Fruit fly (Drosophila melanogaster) whole organism, embryonic: ENCODE data around the gene Osi2.
A peak's percentile ranks its signal among the peaks of the same experiment; 100 is the strongest.

Experiments
- Atf3 ChIP-seq: fragments of 200-800 bp; sonication (Bioruptor generic); optimal IDR thresholded peaks from 3 replicates; lab custom pipeline; 2016; ENCODE audit warnings: missing biosample characterization, missing genetic modification characterization
- BEAF-32 ChIP-seq: fragments of 200-800 bp; sonication (Bioruptor generic); optimal IDR thresholded peaks from 3 replicates; lab custom pipeline; 2017; ENCODE audit warnings: missing biosample characterization, missing genetic modification characterization, mild to moderate bottlenecking, moderate library complexity, missing genetic modification reagents
- Bteb2 ChIP-seq: fragments of 200-800 bp; sonication (Bioruptor generic); optimal IDR thresholded peaks from 2 replicates; lab custom pipeline; 2016; ENCODE audit warnings: missing biosample characterization, missing genetic modification characterization
- CG11093 ChIP-seq: fragments of 200-800 bp; sonication (Bioruptor generic); IDR thresholded peaks from 3 replicates; pipeline ENCODE4 v1.3.6; 2022; ENCODE audit warnings: missing biosample characterization, missing genetic modification characterization
- CG12071 ChIP-seq: fragments of 200-800 bp; sonication (Bioruptor generic); optimal IDR thresholded peaks from 3 replicates; lab custom pipeline; 2018; ENCODE audit warnings: missing biosample characterization, mild to moderate bottlenecking, missing genetic modification characterization
- CG12391 ChIP-seq: fragments of 200-800 bp; sonication (Bioruptor generic); optimal IDR thresholded peaks from 3 replicates; lab custom pipeline; 2018; ENCODE audit warnings: missing biosample characterization, mild to moderate bottlenecking, missing genetic modification characterization, moderate library complexity
- CG12744 ChIP-seq: fragments of 200-800 bp; sonication (Bioruptor generic); optimal IDR thresholded peaks from 2 replicates; lab custom pipeline; 2016; ENCODE audit warnings: missing biosample characterization, missing genetic modification characterization
- CG13424 ChIP-seq: fragments of 200-800 bp; sonication (Bioruptor generic); optimal IDR thresholded peaks from 2 replicates; lab custom pipeline; 2019; ENCODE audit warnings: missing biosample characterization, mild to moderate bottlenecking, missing genetic modification characterization, moderate library complexity
- CG13775 ChIP-seq: fragments of 200-800 bp; sonication (Bioruptor generic); optimal IDR thresholded peaks from 3 replicates; lab custom pipeline; 2017; ENCODE audit warnings: missing biosample characterization, mild to moderate bottlenecking, missing genetic modification characterization
- CG14014 ChIP-seq: fragments of 200-800 bp; sonication (Bioruptor generic); IDR thresholded peaks from 2 replicates; pipeline ENCODE4 v1.3.6; 2022; ENCODE audit warnings: missing biosample characterization, missing genetic modification characterization
- CG14667 ChIP-seq: fragments of 200-800 bp; sonication (Bioruptor generic); IDR thresholded peaks from 2 replicates; pipeline ENCODE4 v1.3.6; 2022; ENCODE audit warnings: missing biosample characterization, missing genetic modification characterization
- CG14860 ChIP-seq: fragments of 200-800 bp; sonication (Bioruptor generic); IDR thresholded peaks from 3 replicates; pipeline ENCODE4 v1.3.6; 2022; ENCODE audit warnings: missing biosample characterization, missing genetic modification characterization; ENCODE audit not compliant: partially characterized antibody
- CG15073 ChIP-seq: fragments of 200-800 bp; sonication (Bioruptor generic); optimal IDR thresholded peaks from 2 replicates; lab custom pipeline; 2016; ENCODE audit warnings: missing biosample characterization, missing genetic modification characterization
- CG1529 ChIP-seq: fragments of 200-800 bp; sonication (Bioruptor generic); optimal IDR thresholded peaks from 3 replicates; lab custom pipeline; 2018; ENCODE audit warnings: missing biosample characterization, missing genetic modification characterization
- CG16779 ChIP-seq: fragments of 200-800 bp; sonication (Bioruptor generic); IDR thresholded peaks from 2 replicates; pipeline ENCODE4 v1.3.6; 2022; ENCODE audit warnings: missing biosample characterization, missing genetic modification characterization
- CG16815 ChIP-seq: fragments of 200-800 bp; sonication (Bioruptor generic); optimal IDR thresholded peaks from 3 replicates; lab custom pipeline; 2017; ENCODE audit warnings: missing biosample characterization, mild to moderate bottlenecking, missing genetic modification characterization
- CG1792 ChIP-seq: fragments of 200-800 bp; sonication (Bioruptor generic); optimal IDR thresholded peaks from 2 replicates; lab custom pipeline; 2016; ENCODE audit warnings: missing biosample characterization, missing genetic modification characterization
- CG1832 ChIP-seq: fragments of 200-800 bp; sonication (Bioruptor generic); optimal IDR thresholded peaks from 2 replicates; lab custom pipeline; 2017; ENCODE audit warnings: missing biosample characterization, mild to moderate bottlenecking, missing genetic modification characterization, inconsistent platforms
- CG18476 ChIP-seq: fragments of 200-800 bp; sonication (Bioruptor generic); optimal IDR thresholded peaks from 2 replicates; lab custom pipeline; 2016; ENCODE audit warnings: missing biosample characterization, mild to moderate bottlenecking, missing genetic modification characterization
- CG18599 ChIP-seq: fragments of 200-800 bp; sonication (Bioruptor generic); optimal IDR thresholded peaks from 3 replicates; lab custom pipeline; 2017; ENCODE audit warnings: missing biosample characterization, missing genetic modification characterization, mild to moderate bottlenecking, moderate library complexity, missing genetic modification reagents
- CG2202 ChIP-seq: fragments of 200-800 bp; sonication (Bioruptor generic); optimal IDR thresholded peaks from 2 replicates; lab custom pipeline; 2018; ENCODE audit warnings: missing biosample characterization, mild to moderate bottlenecking, missing genetic modification characterization
- CG31388 ChIP-seq: fragments of 200-800 bp; sonication (Bioruptor generic); optimal IDR thresholded peaks from 2 replicates; lab custom pipeline; 2016; ENCODE audit warnings: missing biosample characterization, missing genetic modification characterization
- CG3163 ChIP-seq: fragments of 200-800 bp; sonication (Bioruptor generic); optimal IDR thresholded peaks from 3 replicates; lab custom pipeline; 2016; ENCODE audit warnings: missing biosample characterization, missing genetic modification characterization
- CG32532 ChIP-seq: fragments of 200-800 bp; sonication (Bioruptor generic); IDR thresholded peaks from 2 replicates; pipeline ENCODE4 v1.3.6; 2022; ENCODE audit warnings: missing biosample characterization, missing genetic modification characterization
- CG34376 ChIP-seq: fragments of 200-800 bp; sonication (Bioruptor generic); optimal IDR thresholded peaks from 2 replicates; lab custom pipeline; 2018; ENCODE audit warnings: missing biosample characterization, mild to moderate bottlenecking, missing genetic modification characterization
- CG6689 ChIP-seq: fragments of 200-800 bp; sonication (Bioruptor generic); IDR thresholded peaks from 2 replicates; pipeline ENCODE4 v1.3.6; 2022; ENCODE audit warnings: missing biosample characterization, missing genetic modification characterization
- CG7271 ChIP-seq: fragments of 200-800 bp; sonication (Bioruptor generic); optimal IDR thresholded peaks from 2 replicates; lab custom pipeline; 2018; ENCODE audit warnings: missing biosample characterization, mild to moderate bottlenecking, missing genetic modification characterization, moderate library complexity
- CG7357 ChIP-seq: fragments of 200-800 bp; sonication (Bioruptor generic); IDR thresholded peaks from 3 replicates; pipeline ENCODE4 v1.3.6; 2022; ENCODE audit warnings: missing biosample characterization, missing genetic modification characterization
- CrebB ChIP-seq: fragments of 200-800 bp; sonication (Bioruptor generic); optimal IDR thresholded peaks from 3 replicates; lab custom pipeline; 2018; ENCODE audit warnings: missing biosample characterization, mild to moderate bottlenecking, missing genetic modification characterization
- Ets97D ChIP-seq: fragments of 200-800 bp; sonication (Bioruptor generic); optimal IDR thresholded peaks from 3 replicates; lab custom pipeline; 2016; ENCODE audit warnings: missing biosample characterization, missing genetic modification characterization
- Gsc ChIP-seq: fragments of 200-800 bp; sonication (Bioruptor generic); IDR thresholded peaks from 2 replicates; pipeline ENCODE4 v1.3.6; 2022; ENCODE audit warnings: missing biosample characterization, missing genetic modification characterization
- Gug ChIP-seq: fragments of 200-800 bp; sonication (Bioruptor generic); IDR thresholded peaks from 4 replicates; pipeline ENCODE4 v1.3.6; 2022; ENCODE audit warnings: missing biosample characterization, missing genetic modification characterization
- Kr ChIP-seq: fragments of 200-800 bp; sonication (Bioruptor generic); optimal IDR thresholded peaks from 2 replicates; lab custom pipeline; 2017; ENCODE audit warnings: missing biosample characterization, mild to moderate bottlenecking, missing genetic modification characterization
- Pdp1 ChIP-seq, 2 experiments: fragments of 200-800 bp; sonication (Bioruptor generic); optimal IDR thresholded peaks; 3 replicates each; lab custom pipeline; 2016; ENCODE audit warnings: missing biosample characterization in 2 of 2, missing genetic modification characterization in 2 of 2, mild to moderate bottlenecking in 1 of 2, moderate library complexity in 1 of 2
- Sox100B ChIP-seq: fragments of 200-800 bp; sonication (Bioruptor generic); optimal IDR thresholded peaks from 3 replicates; lab custom pipeline; 2018; ENCODE audit warnings: missing biosample characterization, mild to moderate bottlenecking, missing genetic modification characterization
- YL-1 ChIP-seq: fragments of 200-800 bp; sonication (Bioruptor generic); optimal IDR thresholded peaks from 3 replicates; lab custom pipeline; 2017; ENCODE audit warnings: missing biosample characterization, mild to moderate bottlenecking, missing genetic modification characterization
- al ChIP-seq: fragments of 200-800 bp; sonication (Bioruptor generic); IDR thresholded peaks from 2 replicates; pipeline ENCODE4 v1.3.6; 2022; ENCODE audit warnings: missing biosample characterization, missing genetic modification characterization
- br ChIP-seq: fragments of >200 bp; optimal IDR thresholded peaks from 2 replicates; lab custom pipeline; 2017
- corto ChIP-seq: fragments of 200-800 bp; sonication (Bioruptor generic); optimal IDR thresholded peaks from 2 replicates; lab custom pipeline; 2016; ENCODE audit warnings: missing biosample characterization, mild to moderate bottlenecking, missing genetic modification characterization, moderate library complexity
- dm ChIP-seq: fragments of 200-800 bp; sonication (Bioruptor generic); optimal IDR thresholded peaks from 3 replicates; lab custom pipeline; 2016; ENCODE audit warnings: missing biosample characterization, missing genetic modification characterization
- exex ChIP-seq: fragments of 200-800 bp; sonication (Bioruptor generic); optimal IDR thresholded peaks from 4 replicates; lab custom pipeline; 2018; ENCODE audit warnings: missing biosample characterization, mild to moderate bottlenecking, missing genetic modification characterization, moderate library complexity
- gem ChIP-seq: fragments of 200-800 bp; sonication (Bioruptor generic); optimal IDR thresholded peaks from 2 replicates; lab custom pipeline; 2019; ENCODE audit warnings: missing biosample characterization, mild to moderate bottlenecking, missing genetic modification characterization, moderate library complexity
- gsb-n ChIP-seq: fragments of 200-800 bp; sonication (Bioruptor generic); optimal IDR thresholded peaks from 3 replicates; lab custom pipeline; 2018; ENCODE audit warnings: missing biosample characterization, mild to moderate bottlenecking, missing genetic modification characterization
- onecut ChIP-seq: fragments of 200-800 bp; sonication (Bioruptor generic); IDR thresholded peaks from 2 replicates; pipeline ENCODE4 v1.3.6; 2022; ENCODE audit warnings: missing biosample characterization, missing genetic modification characterization
- peb ChIP-seq: fragments of 200-800 bp; sonication (Bioruptor generic); IDR thresholded peaks from 2 replicates; pipeline ENCODE4 v1.3.6; 2022; ENCODE audit warnings: missing biosample characterization, missing genetic modification characterization
- phol ChIP-seq: fragments of 200-800 bp; sonication (Bioruptor generic); optimal IDR thresholded peaks from 3 replicates; lab custom pipeline; 2018; ENCODE audit warnings: missing biosample characterization, mild to moderate bottlenecking, missing genetic modification characterization, moderate library complexity
- pita ChIP-seq: fragments of 200-800 bp; sonication (Bioruptor generic); optimal IDR thresholded peaks from 2 replicates; lab custom pipeline; 2017; ENCODE audit warnings: missing biosample characterization, mild to moderate bottlenecking, missing genetic modification characterization
- pzg ChIP-seq: fragments of 200-800 bp; sonication (Bioruptor generic); optimal IDR thresholded peaks from 3 replicates; lab custom pipeline; 2018; ENCODE audit warnings: missing biosample characterization, mild to moderate bottlenecking, missing genetic modification characterization, moderate library complexity
- repo ChIP-seq: fragments of 200-800 bp; sonication (Bioruptor generic); optimal IDR thresholded peaks from 2 replicates; lab custom pipeline; 2016; ENCODE audit warnings: missing biosample characterization, missing genetic modification characterization
- sr ChIP-seq: fragments of 200-800 bp; sonication (Bioruptor generic); IDR thresholded peaks from 3 replicates; pipeline ENCODE4 v1.3.6; 2022; ENCODE audit warnings: missing biosample characterization, missing genetic modification characterization
- tna ChIP-seq: fragments of 200-800 bp; sonication (Bioruptor generic); IDR thresholded peaks from 2 replicates; pipeline ENCODE4 v1.3.6; 2022; ENCODE audit warnings: missing biosample characterization, missing genetic modification characterization; ENCODE audit not compliant: partially characterized antibody
- yki ChIP-seq: fragments of >200 bp; optimal IDR thresholded peaks from 3 replicates; lab custom pipeline; 2018

Gene Osi2

DNA sequence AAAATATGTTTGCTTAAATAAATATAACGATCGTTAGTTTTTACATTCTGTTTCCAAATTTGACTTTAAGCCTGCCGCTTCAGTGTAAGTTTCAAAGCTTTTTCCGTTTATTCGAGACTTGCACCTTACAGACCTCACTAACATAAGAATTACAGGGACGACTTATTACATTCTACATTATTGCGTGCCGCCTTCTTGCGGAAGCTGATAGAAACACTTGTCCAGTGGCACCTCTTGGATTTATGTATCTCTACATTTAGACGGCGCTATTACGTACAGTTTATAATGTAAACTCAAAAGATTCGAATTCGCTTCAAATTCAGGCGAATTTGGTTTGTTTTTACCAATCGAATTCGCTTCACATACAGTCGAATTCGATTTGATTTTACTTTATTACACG is 38.4 kb upstream of the Osi2 start (continued):
- TF ChIP-seq CG32532 (peak; percentile 30; the same call in 1 of the 2 replicates), CG3163 (GFP tag; lab: Kevin White, UChicago) (peak; percentile 15), Sox100B (GFP tag; lab: Kevin White, UChicago) (no peak), yki (peak; percentile 10), YL-1 (GFP tag; lab: Kevin White, UChicago) (no peak), Ets97D (peak; percentile 13), Bteb2 (GFP tag; lab: Kevin White, UChicago) (peak; percentile 17), CG34376 (GFP tag; lab: Kevin White, UChicago) (no peak), Atf3 (GFP tag; lab: Kevin White, UChicago) (no peak), br (no peak), BEAF-32 (GFP tag; lab: Kevin White, UChicago) (no peak), pita (GFP tag; lab: Kevin White, UChicago) (peak; percentile 65), CG2202 (tag; lab: Kevin White, UChicago) (no peak), peb (GFP tag; lab: Robert Waterston, UW) (no peak), Gsc (no peak), dm (no peak), CG1832 (no peak), CG15073 (no peak), CG18599 (GFP tag; lab: Kevin White, UChicago) (no peak), exex (tag; lab: Kevin White, UChicago) (no peak), CG1529 (no peak), pzg (GFP tag; lab: Kevin White, UChicago) (peak; percentile 6), CG13424 (no peak), sr (GFP tag; lab: Robert Waterston, UW) (no peak), corto (GFP tag; lab: Kevin White, UChicago) (no peak), CG14667 (GFP tag; lab: Robert Waterston, UW) (no peak), phol (tag; lab: Kevin White, UChicago) (peak; percentile 14), CG18476 (GFP tag; lab: Kevin White, UChicago) (no peak), CG1792 (no peak), CG31388 (GFP tag; lab: Kevin White, UChicago) (no peak), repo (GFP tag; lab: Kevin White, UChicago) (no peak), CG14860 (GFP tag; lab: Robert Waterston, UW) (no peak), CG12744 (GFP tag; lab: Kevin White, UChicago) (no peak), Kr (GFP tag; lab: Kevin White, UChicago) (no peak), Gug (GFP tag; lab: Robert Waterston, UW) (no peak), CG16815 (no peak), CG12391 (tag; lab: Kevin White, UChicago) (no peak), CrebB (tag; lab: Kevin White, UChicago) (no peak), CG14014 (GFP tag; lab: Robert Waterston, UW) (no peak), CG7357 (no peak), CG16779 (GFP tag; lab: Robert Waterston, UW) (no peak), Pdp1 (GFP tag; optimal IDR thresholded peaks at IDR 0.05; lab: Kevin White, UChicago) (peak in 1 of 2 experiments; percentile 69), CG12071 (GFP tag; lab: Kevin White, UChicago) (no peak), CG13775 (GFP tag; lab: Kevin White, UChicago) (no peak), gsb-n (tag; lab: Kevin White, UChicago) (no peak), gem (no peak), CG11093 (GFP tag; lab: Robert Waterston, UW) (no peak), CG6689 (no peak), onecut (no peak), CG7271 (tag; lab: Kevin White, UChicago) (no peak), tna (GFP tag; lab: Robert Waterston, UW) (no peak), al (GFP tag; lab: Robert Waterston, UW) (no peak)
